Comparison of ENCODE assay signal across 1 fruit fly cellular context in genomic region chrX:3780884-3781283, dm6.
TF ChIP-seq lines count a peak whose summit lies in the region.

No protein-coding gene starts in this region.

TF ChIP-seq in whole organism, embryonic, 481 proteins besides CTCF, POLR2A, EP300 and RAD21 (continued from another document):
- TF ChIP-seq chinmo (GFP tag; IDR thresholded peaks at IDR 0.05; lab: Robert Waterston, UW; ENCODE audit: partially characterized antibody) (peak; percentile 99), tin (GFP tag; optimal IDR thresholded peaks at IDR 0.05; lab: Kevin White, UChicago) (peak; percentile 2), gsb-n (tag; optimal IDR thresholded peaks at IDR 0.05; lab: Kevin White, UChicago) (peak; percentile 2), Sry-β (GFP tag; optimal IDR thresholded peaks at IDR 0.05; lab: Kevin White, UChicago) (peak; percentile 58), CG13287 (GFP tag; IDR thresholded peaks at IDR 0.05; lab: Robert Waterston, UW; ENCODE audit: partially characterized antibody) (peak; percentile 67), Doc2 (GFP tag; IDR thresholded peaks at IDR 0.05; lab: Robert Waterston, UW) (no peak), CG13624 (GFP tag; optimal IDR thresholded peaks at IDR 0.05; lab: Kevin White, UChicago) (peak; percentile 45), slbo (GFP tag; IDR thresholded peaks at IDR 0.05; lab: Robert Waterston, UW) (0 out of 2 replicates have a peak, but pooled peaks have one; percentile 33), salm (tag; optimal IDR thresholded peaks at IDR 0.05; lab: Kevin White, UChicago) (no peak), lov (optimal IDR thresholded peaks at IDR 0.05; lab: Kevin White, UChicago) (no peak), lov (GFP tag; IDR thresholded peaks at IDR 0.05; lab: Robert Waterston, UW) (0 out of 3 replicates have a peak, but pooled peaks have one; percentile 18), Fer3 (tag; optimal IDR thresholded peaks at IDR 0.05; lab: Kevin White, UChicago) (no peak), CG30020 (tag; optimal IDR thresholded peaks at IDR 0.05; lab: Kevin White, UChicago) (no peak), danr (GFP tag; IDR thresholded peaks at IDR 0.05; lab: Robert Waterston, UW) (no peak), CkIIα-i1 (GFP tag; IDR thresholded peaks at IDR 0.05; lab: Robert Waterston, UW) (no peak), Hr39 (optimal IDR thresholded peaks at IDR 0.05; lab: Kevin White, UChicago) (no peak), Scr (GFP tag; IDR thresholded peaks at IDR 0.05; lab: Robert Waterston, UW; ENCODE audit: partially characterized antibody) (no peak; the same call in none of the 2 replicates), Med (GFP tag; lab: Kevin White, UChicago) (peak; percentile 92), hbn (GFP tag; IDR thresholded peaks at IDR 0.05; lab: Robert Waterston, UW; ENCODE audit: partially characterized antibody) (peak; percentile 39), CG3847 (GFP tag; IDR thresholded peaks at IDR 0.05; lab: Robert Waterston, UW) (peak; percentile 60), HmgD (GFP tag; optimal IDR thresholded peaks at IDR 0.05; lab: Kevin White, UChicago) (peak; percentile 68), Nf-YA (GFP tag; IDR thresholded peaks at IDR 0.05; lab: Robert Waterston, UW) (no peak), NK7.1 (GFP tag; optimal IDR thresholded peaks at IDR 0.05; lab: Kevin White, UChicago) (no peak), Mes4 (GFP tag; optimal IDR thresholded peaks at IDR 0.05; lab: Kevin White, UChicago) (peak; percentile 33), trem (tag; optimal IDR thresholded peaks at IDR 0.05; lab: Kevin White, UChicago) (peak; percentile 45), CG10321 (GFP tag; IDR thresholded peaks at IDR 0.05; lab: Robert Waterston, UW) (peak; percentile 93), p53 (GFP tag; optimal IDR thresholded peaks at IDR 0.05; lab: Kevin White, UChicago) (peak; percentile 6)
